Fruit fly (Drosophila melanogaster) whole organism, prepupa: ENCODE results near the gene CG14641.

Source experiments
- Blimp-1 ChIP-seq: fragments of 200-800 bp; sonication (Bioruptor generic); optimal IDR thresholded peaks from 3 replicates; lab custom pipeline; 2017; ENCODE audit warnings: missing biosample characterization, missing genetic modification characterization, mild to moderate bottlenecking, moderate library complexity, missing genetic modification reagents
- CG10631 ChIP-seq: fragments of 200-800 bp; sonication (Bioruptor generic); optimal IDR thresholded peaks from 2 replicates; lab custom pipeline; 2016; ENCODE audit warnings: missing biosample characterization, missing genetic modification characterization
- CG10669 ChIP-seq: fragments of 200-800 bp; sonication (Bioruptor generic); optimal IDR thresholded peaks from 3 replicates; lab custom pipeline; 2018; ENCODE audit warnings: missing biosample characterization, mild to moderate bottlenecking, missing genetic modification characterization, moderate library complexity
- CG11762 ChIP-seq: fragments of 200-800 bp; sonication (Bioruptor generic); optimal IDR thresholded peaks from 3 replicates; lab custom pipeline; 2016; ENCODE audit warnings: missing biosample characterization, missing genetic modification characterization; ENCODE audit not compliant: insufficient read depth
- CG11902 ChIP-seq: fragments of 200-800 bp; sonication (Bioruptor generic); optimal IDR thresholded peaks from 3 replicates; lab custom pipeline; 2016; ENCODE audit warnings: missing biosample characterization, missing genetic modification characterization
- CG15336 ChIP-seq: fragments of 200-800 bp; sonication (Bioruptor generic); IDR thresholded peaks from 2 replicates; pipeline ENCODE4 v1.3.6; 2022; ENCODE audit warnings: missing biosample characterization, missing genetic modification characterization
- CG1621 ChIP-seq: fragments of 200-800 bp; sonication (Bioruptor generic); optimal IDR thresholded peaks from 3 replicates; lab custom pipeline; 2018; ENCODE audit warnings: missing biosample characterization, mild to moderate bottlenecking, missing genetic modification characterization
- CG16779 ChIP-seq: fragments of 200-800 bp; sonication (Bioruptor generic); optimal IDR thresholded peaks from 3 replicates; lab custom pipeline; 2017; ENCODE audit warnings: missing biosample characterization, mild to moderate bottlenecking, missing genetic modification characterization
- CG3032 ChIP-seq: fragments of 200-800 bp; optimal IDR thresholded peaks from 2 replicates; lab custom pipeline; 2019; ENCODE audit warnings: missing biosample characterization, mild to moderate bottlenecking, missing genetic modification characterization, moderate library complexity
- CG31627 ChIP-seq: fragments of 200-800 bp; sonication (Bioruptor generic); optimal IDR thresholded peaks from 3 replicates; lab custom pipeline; 2016; ENCODE audit warnings: missing biosample characterization, missing genetic modification characterization
- CG32006 ChIP-seq: fragments of 200-800 bp; sonication (Bioruptor generic); optimal IDR thresholded peaks from 3 replicates; lab custom pipeline; 2017; ENCODE audit warnings: missing biosample characterization, mild to moderate bottlenecking, missing genetic modification characterization
- CG34406 ChIP-seq: fragments of 200-800 bp; sonication (Bioruptor generic); optimal IDR thresholded peaks from 3 replicates; lab custom pipeline; 2016; ENCODE audit warnings: missing biosample characterization, missing genetic modification characterization
- CG3919 ChIP-seq: fragments of 200-800 bp; sonication (Bioruptor generic); optimal IDR thresholded peaks from 3 replicates; lab custom pipeline; 2016; ENCODE audit warnings: missing biosample characterization, missing genetic modification characterization
- CG4318 ChIP-seq: fragments of 200-800 bp; sonication (Bioruptor generic); optimal IDR thresholded peaks from 3 replicates; lab custom pipeline; 2017; ENCODE audit warnings: missing biosample characterization, mild to moderate bottlenecking, missing genetic modification characterization
- CG6276 ChIP-seq: fragments of 200-800 bp; sonication (Bioruptor generic); optimal IDR thresholded peaks from 2 replicates; lab custom pipeline; 2017; ENCODE audit warnings: missing biosample characterization, mild to moderate bottlenecking, missing genetic modification characterization
- CG6792 ChIP-seq: fragments of 200-800 bp; sonication (Bioruptor generic); optimal IDR thresholded peaks from 3 replicates; lab custom pipeline; 2016; ENCODE audit warnings: missing biosample characterization, missing genetic modification characterization
- CG6854 ChIP-seq: fragments of 200-800 bp; sonication (Bioruptor generic); optimal IDR thresholded peaks from 2 replicates; lab custom pipeline; 2017; ENCODE audit warnings: missing biosample characterization, mild to moderate bottlenecking, missing genetic modification characterization
- CG7368 ChIP-seq: fragments of 200-800 bp; sonication (Bioruptor generic); optimal IDR thresholded peaks from 3 replicates; lab custom pipeline; 2016; ENCODE audit warnings: missing biosample characterization, missing genetic modification characterization
- CG8119 ChIP-seq: fragments of 200-800 bp; sonication (Bioruptor generic); IDR thresholded peaks from 3 replicates; pipeline ENCODE4 v1.3.6; 2022; ENCODE audit warnings: missing biosample characterization, missing genetic modification characterization
- CG8319 ChIP-seq: fragments of 200-800 bp; sonication (Bioruptor generic); optimal IDR thresholded peaks from 3 replicates; lab custom pipeline; 2016; ENCODE audit warnings: missing biosample characterization, missing genetic modification characterization
- CG9139 ChIP-seq: fragments of 200-800 bp; sonication (Bioruptor generic); optimal IDR thresholded peaks from 3 replicates; lab custom pipeline; 2017; ENCODE audit warnings: missing biosample characterization, mild to moderate bottlenecking, missing genetic modification characterization
- Eip75B ChIP-seq: fragments of 200-800 bp; sonication (Bioruptor generic); optimal IDR thresholded peaks from 3 replicates; lab custom pipeline; 2016; ENCODE audit warnings: missing biosample characterization, missing genetic modification characterization
- Eip78C ChIP-seq: fragments of 200-800 bp; sonication (Bioruptor generic); peaks from one replicate; lab custom pipeline; 2016; ENCODE audit warnings: missing biosample characterization, missing genetic modification characterization
- Eip93F ChIP-seq: fragments of 200-800 bp; sonication (Bioruptor generic); optimal IDR thresholded peaks from 2 replicates; lab custom pipeline; 2016; ENCODE audit warnings: missing biosample characterization, mild to moderate bottlenecking, missing genetic modification characterization
- Ets21C ChIP-seq: fragments of 200-800 bp; sonication (Bioruptor generic); optimal IDR thresholded peaks from 3 replicates; lab custom pipeline; 2016; ENCODE audit warnings: missing biosample characterization, missing genetic modification characterization
- Ets96B ChIP-seq: fragments of 200-800 bp; optimal IDR thresholded peaks from 2 replicates; lab custom pipeline; 2019; ENCODE audit warnings: missing biosample characterization, mild to moderate bottlenecking, missing genetic modification characterization, moderate library complexity
- Gug ChIP-seq: fragments of 200-800 bp; sonication (Bioruptor generic); IDR thresholded peaks from 2 replicates; pipeline ENCODE4 v1.3.6; 2022; ENCODE audit warnings: missing biosample characterization, missing genetic modification characterization
- Hr38 ChIP-seq: sonication (Bioruptor generic); optimal IDR thresholded peaks from 2 replicates; lab custom pipeline; 2016; ENCODE audit warnings: missing biosample characterization, missing genetic modification characterization
- Hr39 ChIP-seq: fragments of 200-800 bp; sonication (Bioruptor generic); optimal IDR thresholded peaks from 2 replicates; lab custom pipeline; 2016; ENCODE audit warnings: missing biosample characterization, missing genetic modification characterization
- Hr4 ChIP-seq: fragments of 200-800 bp; sonication (Bioruptor generic); optimal IDR thresholded peaks from 3 replicates; lab custom pipeline; 2016; ENCODE audit warnings: missing biosample characterization, missing genetic modification characterization
- Lpt ChIP-seq: fragments of 200-800 bp; sonication (Bioruptor generic); optimal IDR thresholded peaks from 3 replicates; lab custom pipeline; 2016; ENCODE audit warnings: missing biosample characterization, missing genetic modification characterization
- Met ChIP-seq: fragments of 200-800 bp; sonication (Bioruptor generic); optimal IDR thresholded peaks from 3 replicates; lab custom pipeline; 2016; ENCODE audit warnings: missing biosample characterization, missing genetic modification characterization
- OdsH ChIP-seq: fragments of 200-800 bp; sonication (Bioruptor generic); optimal IDR thresholded peaks from 3 replicates; lab custom pipeline; 2016; ENCODE audit warnings: missing biosample characterization, missing genetic modification characterization
- Smox ChIP-seq: fragments of 200-800 bp; sonication (Bioruptor generic); optimal IDR thresholded peaks from 3 replicates; lab custom pipeline; 2016; ENCODE audit warnings: missing biosample characterization, missing genetic modification characterization
- Sox102F ChIP-seq: fragments of 200-800 bp; sonication (Bioruptor generic); optimal IDR thresholded peaks from 2 replicates; lab custom pipeline; 2016; ENCODE audit warnings: missing biosample characterization, mild to moderate bottlenecking, missing genetic modification characterization
- Sox15 ChIP-seq: fragments of 200-800 bp; sonication (Bioruptor generic); optimal IDR thresholded peaks from 3 replicates; lab custom pipeline; 2016; ENCODE audit warnings: missing biosample characterization, missing genetic modification characterization
- achi ChIP-seq: fragments of 200-800 bp; sonication (Bioruptor generic); optimal IDR thresholded peaks from 3 replicates; lab custom pipeline; 2016; ENCODE audit warnings: missing biosample characterization, missing genetic modification characterization
- acj6 ChIP-seq: fragments of 200-800 bp; sonication (Bioruptor generic); optimal IDR thresholded peaks from 3 replicates; lab custom pipeline; 2016; ENCODE audit warnings: missing biosample characterization, missing genetic modification characterization
- dac ChIP-seq: fragments of 200-800 bp; sonication (Bioruptor generic); optimal IDR thresholded peaks from 2 replicates; lab custom pipeline; 2017; ENCODE audit warnings: missing biosample characterization, mild to moderate bottlenecking, missing genetic modification characterization
- dsx ChIP-seq: fragments of 200-800 bp; optimal IDR thresholded peaks from 3 replicates; lab custom pipeline; 2019; ENCODE audit warnings: missing biosample characterization, mild to moderate bottlenecking, missing genetic modification characterization, moderate library complexity; ENCODE audit not compliant: poor library complexity, severe bottlenecking
- eg ChIP-seq: fragments of 200-800 bp; sonication (Bioruptor generic); IDR thresholded peaks from 3 replicates; pipeline ENCODE4 v1.3.6; 2022; ENCODE audit warnings: missing biosample characterization, missing genetic modification characterization
- esn ChIP-seq: fragments of 200-800 bp; sonication (Bioruptor generic); optimal IDR thresholded peaks from 2 replicates; lab custom pipeline; 2016; ENCODE audit warnings: missing biosample characterization, mild to moderate bottlenecking, missing genetic modification characterization, moderate library complexity
- fd59A ChIP-seq: fragments of 200-800 bp; sonication (Bioruptor generic); optimal IDR thresholded peaks from 2 replicates; lab custom pipeline; 2017; ENCODE audit warnings: missing biosample characterization, mild to moderate bottlenecking, missing genetic modification characterization, missing genetic modification reagents
- fd85E ChIP-seq: fragments of 200-800 bp; sonication (Bioruptor generic); optimal IDR thresholded peaks from 3 replicates; lab custom pipeline; 2016; ENCODE audit warnings: missing biosample characterization, missing genetic modification characterization
- fkh ChIP-seq: fragments of 200-800 bp; sonication (Bioruptor generic); optimal IDR thresholded peaks from 3 replicates; lab custom pipeline; 2017; ENCODE audit warnings: missing biosample characterization, mild to moderate bottlenecking, missing genetic modification characterization, moderate library complexity
- net ChIP-seq: fragments of 200-800 bp; sonication (Bioruptor generic); optimal IDR thresholded peaks from 3 replicates; lab custom pipeline; 2016; ENCODE audit warnings: missing biosample characterization, missing genetic modification characterization
- pdm3 ChIP-seq: fragments of 200-800 bp; sonication (Bioruptor generic); optimal IDR thresholded peaks from 3 replicates; lab custom pipeline; 2016; ENCODE audit warnings: missing biosample characterization, missing genetic modification characterization
- salr ChIP-seq, 2 experiments: fragments of 200-800 bp; sonication (Bioruptor generic); optimal IDR thresholded peaks; 3 replicates each; lab custom pipeline; 2016 to 2018; ENCODE audit warnings: missing biosample characterization in 2 of 2, missing genetic modification characterization in 2 of 2, mild to moderate bottlenecking in 1 of 2
- spab ChIP-seq: fragments of 200-800 bp; sonication (Bioruptor generic); optimal IDR thresholded peaks from 2 replicates; lab custom pipeline; 2017; ENCODE audit warnings: missing biosample characterization, mild to moderate bottlenecking, missing genetic modification characterization, missing genetic modification reagents
- ss ChIP-seq, 2 experiments: fragments of 200-800 bp; sonication (Bioruptor generic); optimal IDR thresholded peaks; 2 replicates in 1 of 2; 3 replicates in 1 of 2; lab custom pipeline; 2017 to 2018; ENCODE audit warnings: mild to moderate bottlenecking in 2 of 2, missing biosample characterization in 2 of 2, missing genetic modification characterization in 2 of 2, moderate library complexity in 1 of 2
- svp ChIP-seq: fragments of 200-800 bp; sonication (Bioruptor generic); peaks from one replicate; lab custom pipeline; 2016; ENCODE audit warnings: missing biosample characterization, missing genetic modification characterization

Gene CG14641

DNA sequence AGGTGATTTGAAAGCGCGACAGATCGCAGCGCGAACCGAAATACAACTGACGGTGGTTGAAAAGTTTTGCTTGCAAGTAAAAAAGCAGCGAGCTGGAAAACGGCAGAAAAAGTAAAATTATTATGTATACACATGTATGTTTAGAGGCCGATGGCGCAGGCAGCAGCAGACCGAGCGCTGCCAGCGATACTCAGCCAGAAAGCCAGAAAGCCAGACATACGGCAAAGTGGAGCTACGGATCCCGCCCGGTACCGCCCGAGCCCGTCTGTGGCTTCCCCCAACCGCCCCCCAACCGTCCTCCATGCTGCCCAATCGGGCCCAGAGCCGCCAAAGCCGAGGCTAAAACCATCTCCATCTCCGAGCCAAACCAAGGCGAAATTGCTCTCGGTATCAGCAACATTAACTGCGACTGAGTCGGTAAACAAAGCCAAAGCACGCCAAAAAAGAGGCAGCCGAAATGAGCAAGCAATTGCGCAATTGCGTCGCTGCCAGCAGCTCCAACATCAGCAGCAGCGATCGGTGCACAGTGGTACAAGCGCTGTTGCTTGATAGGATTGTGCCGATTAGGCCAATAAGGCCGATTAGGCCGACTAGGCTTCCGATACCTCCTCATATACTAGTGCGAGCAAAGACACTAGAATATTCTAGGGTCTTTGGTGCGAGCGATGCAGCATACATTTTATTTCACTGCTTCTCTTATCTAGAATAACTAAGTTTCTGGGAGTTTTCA lies 16.7 kb downstream of the CG14641 start, which contains the start of gene CG14636:
Gene CG14636 (minus strand): TSS at position 51 of the 730 bp plus-strand sequence.
- no peak for TF ChIP-seq CG6276
- peak; percentile 72 for TF ChIP-seq Hr39 (GFP tag; lab: Kevin White, UChicago)
- peak; percentile 44 for TF ChIP-seq esn (GFP tag; lab: Kevin White, UChicago)
- TF ChIP-seq CG11762 (GFP tag; lab: Kevin White, UChicago): peak; percentile 71
- TF ChIP-seq CG34406 (GFP tag; lab: Kevin White, UChicago): no peak
- peak; percentile 69 for TF ChIP-seq eg (GFP tag; lab: Robert Waterston, UW)
- peak; percentile 73 for TF ChIP-seq net
- TF ChIP-seq acj6: peak; percentile 75
- TF ChIP-seq Sox15: peak; percentile 70
- TF ChIP-seq CG6792 (GFP tag; lab: Kevin White, UChicago): peak; percentile 46
- peak; percentile 89 for TF ChIP-seq svp (GFP tag; lab: Kevin White, UChicago)
- TF ChIP-seq CG8119 (GFP tag; lab: Robert Waterston, UW): peak; percentile 80
- TF ChIP-seq fkh (GFP tag; lab: Kevin White, UChicago): peak; percentile 72
- TF ChIP-seq Gug (GFP tag; lab: Robert Waterston, UW): peak; percentile 63
- peak; percentile 68 for TF ChIP-seq OdsH (GFP tag; lab: Kevin White, UChicago)
- TF ChIP-seq Lpt (GFP tag; lab: Kevin White, UChicago): peak; percentile 52
- peak; percentile 66 for TF ChIP-seq CG11902
- peak; percentile 94 for TF ChIP-seq Eip78C (GFP tag; lab: Kevin White, UChicago)
- TF ChIP-seq CG32006 (GFP tag; lab: Kevin White, UChicago): peak; percentile 68
- peak; percentile 31 for TF ChIP-seq CG10631 (GFP tag; lab: Kevin White, UChicago)
- peak; percentile 13 for TF ChIP-seq fd85E (GFP tag; lab: Kevin White, UChicago)
- peak; percentile 78 for TF ChIP-seq Hr4 (GFP tag; lab: Kevin White, UChicago)
- no peak for TF ChIP-seq Eip93F
- peak; percentile 64 for TF ChIP-seq CG4318 (GFP tag; lab: Kevin White, UChicago)
- peak; percentile 67 for TF ChIP-seq CG31627
- TF ChIP-seq Blimp-1 (GFP tag; lab: Kevin White, UChicago): no peak
- TF ChIP-seq CG9139 (GFP tag; lab: Kevin White, UChicago): no peak
- TF ChIP-seq CG10669: peak; percentile 46
- TF ChIP-seq achi (GFP tag; lab: Kevin White, UChicago): peak; percentile 77
- TF ChIP-seq ss (GFP tag; optimal IDR thresholded peaks at IDR 0.05; lab: Kevin White, UChicago): peak; percentile 3 to 35
- peak; percentile 56 for TF ChIP-seq Ets21C (GFP tag; lab: Kevin White, UChicago)
- peak; percentile 79 for TF ChIP-seq CG15336
- peak; percentile 46 for TF ChIP-seq Ets96B (tag; lab: Kevin White, UChicago)
- TF ChIP-seq fd59A: peak; percentile 27
- no peak for TF ChIP-seq CG6854 (GFP tag; lab: Kevin White, UChicago)
- TF ChIP-seq Hr38 (GFP tag; lab: Kevin White, UChicago): peak; percentile 18
- TF ChIP-seq Smox: no peak
- TF ChIP-seq CG3032: peak; percentile 47
- peak; percentile 25 for TF ChIP-seq dsx
- no peak for TF ChIP-seq Eip75B (GFP tag; lab: Kevin White, UChicago)
- TF ChIP-seq Sox102F: no peak
- TF ChIP-seq spab (GFP tag; lab: Kevin White, UChicago): peak; percentile 11
- TF ChIP-seq CG16779: no peak
- TF ChIP-seq salr (GFP tag; optimal IDR thresholded peaks at IDR 0.05; lab: Kevin White, UChicago): peak in 1 of 2 experiments; percentile 10
- TF ChIP-seq dac: peak; percentile 40
- TF ChIP-seq CG3919 (GFP tag; lab: Kevin White, UChicago): peak; percentile 70
- TF ChIP-seq CG1621 (tag; lab: Kevin White, UChicago): no peak
- peak; percentile 77 for TF ChIP-seq CG7368
- peak; percentile 76 for TF ChIP-seq pdm3 (GFP tag; lab: Kevin White, UChicago)
- peak; percentile 66 for TF ChIP-seq CG8319 (GFP tag; lab: Kevin White, UChicago)
- peak; percentile 61 for TF ChIP-seq Met (GFP tag; lab: Kevin White, UChicago)
